Fruit fly (Drosophila melanogaster) whole organism, adult: ENCODE results near the gene CG15249.

Experiments used
- CG1620 ChIP-seq: fragments of 200-800 bp; sonication (Bioruptor generic); optimal IDR thresholded peaks from 2 replicates; lab custom pipeline; 2016; ENCODE audit warnings: missing biosample characterization, missing genetic modification characterization
- Clk ChIP-seq: fragments of 200-800 bp; sonication (Bioruptor generic); optimal IDR thresholded peaks from 2 replicates; lab custom pipeline; 2017; ENCODE audit warnings: missing biosample characterization, missing genetic modification characterization
- bab1 ChIP-seq: fragments of 200-800 bp; sonication (Bioruptor generic); optimal IDR thresholded peaks from 3 replicates; lab custom pipeline; 2019; ENCODE audit warnings: missing biosample characterization, mild to moderate bottlenecking, missing genetic modification characterization, moderate library complexity
- cnc ChIP-seq, 2 experiments: fragments of >200 bp; optimal IDR thresholded peaks; 2 replicates each; lab custom pipeline; 2017
- kay ChIP-seq: fragments of 200-800 bp; sonication (Bioruptor generic); peaks from one replicate; lab custom pipeline; 2016; ENCODE audit warnings: missing biosample characterization, missing genetic modification characterization, borderline replicate concordance
- toe ChIP-seq: fragments of 200-800 bp; sonication (Bioruptor generic); optimal IDR thresholded peaks from 2 replicates; lab custom pipeline; 2016; ENCODE audit warnings: missing biosample characterization, missing genetic modification characterization

DNA sequence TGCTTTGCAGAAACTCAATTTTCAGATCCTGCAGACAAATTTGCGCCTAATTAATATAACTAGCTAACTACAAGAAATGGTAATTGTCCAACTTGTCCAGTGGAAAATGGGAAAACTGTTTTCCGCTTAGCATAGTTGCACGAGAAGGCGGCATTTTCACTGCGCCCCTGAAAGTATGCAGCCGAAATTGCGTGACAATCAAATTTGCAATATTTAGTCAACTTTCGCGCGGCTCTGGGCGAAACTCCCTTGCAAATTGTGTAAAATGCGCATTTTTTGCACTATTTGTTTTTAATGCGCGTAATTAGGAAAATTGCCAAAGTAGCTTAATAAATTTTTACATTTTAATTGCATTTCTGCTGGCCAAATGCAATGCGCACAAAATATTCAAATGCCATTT is 9.7 kb downstream of the CG15249 start:
- TF ChIP-seq cnc (optimal IDR thresholded peaks at IDR 0.05; lab: Kevin White, UChicago) (no peak), bab1 (GFP tag; lab: Kevin White, UChicago) (no peak), kay (GFP tag; lab: Kevin White, UChicago) (no peak), CG1620 (GFP tag; lab: Kevin White, UChicago) (no peak), toe (GFP tag; lab: Kevin White, UChicago) (no peak), Clk (GFP tag; lab: Kevin White, UChicago) (no peak)
